Fruit fly (Drosophila melanogaster) whole organism, embryonic: ENCODE measurements around the gene osp.
A peak's percentile ranks its signal among the peaks of the same experiment; 100 is the strongest.

Experiments used
- CG10366 ChIP-seq: fragments of 200-800 bp; sonication (Bioruptor generic); IDR thresholded peaks from 2 replicates; pipeline ENCODE4 v1.3.6; 2022; ENCODE audit warnings: missing biosample characterization, missing genetic modification characterization
- CG10565 ChIP-seq: fragments of 200-800 bp; sonication (Bioruptor generic); optimal IDR thresholded peaks from 3 replicates; lab custom pipeline; 2016; ENCODE audit warnings: missing biosample characterization, mild to moderate bottlenecking, missing genetic modification characterization
- CG11696 ChIP-seq: fragments of 200-800 bp; sonication (Bioruptor generic); IDR thresholded peaks from 2 replicates; pipeline ENCODE4 v1.3.6; 2022; ENCODE audit warnings: missing biosample characterization, missing genetic modification characterization
- CG12236 ChIP-seq: fragments of 200-800 bp; sonication (Bioruptor generic); optimal IDR thresholded peaks from 2 replicates; lab custom pipeline; 2016; ENCODE audit warnings: missing biosample characterization, missing genetic modification characterization
- CG13424 ChIP-seq: fragments of 200-800 bp; sonication (Bioruptor generic); optimal IDR thresholded peaks from 2 replicates; lab custom pipeline; 2019; ENCODE audit warnings: missing biosample characterization, mild to moderate bottlenecking, missing genetic modification characterization, moderate library complexity
- CG15073 ChIP-seq: fragments of 200-800 bp; sonication (Bioruptor generic); optimal IDR thresholded peaks from 2 replicates; lab custom pipeline; 2016; ENCODE audit warnings: missing biosample characterization, missing genetic modification characterization
- CG15601 ChIP-seq: fragments of 200-800 bp; sonication (Bioruptor generic); optimal IDR thresholded peaks from 3 replicates; lab custom pipeline; 2019; ENCODE audit warnings: missing biosample characterization, mild to moderate bottlenecking, missing genetic modification characterization, moderate library complexity
- CG15696 ChIP-seq: fragments of 200-800 bp; sonication (Bioruptor generic); optimal IDR thresholded peaks from 2 replicates; lab custom pipeline; 2019; ENCODE audit warnings: missing biosample characterization, mild to moderate bottlenecking, missing genetic modification characterization, moderate library complexity
- CG17385 ChIP-seq: fragments of 200-800 bp; sonication (Bioruptor generic); optimal IDR thresholded peaks from 3 replicates; lab custom pipeline; 2018; ENCODE audit warnings: missing biosample characterization, mild to moderate bottlenecking, missing genetic modification characterization
- CG18619 ChIP-seq: fragments of 200-800 bp; sonication (Bioruptor generic); optimal IDR thresholded peaks from 3 replicates; lab custom pipeline; 2017; ENCODE audit warnings: missing biosample characterization, mild to moderate bottlenecking, missing genetic modification characterization
- CG31224 ChIP-seq: fragments of 200-800 bp; sonication (Bioruptor generic); IDR thresholded peaks from 2 replicates; pipeline ENCODE4 v1.3.6; 2022; ENCODE audit warnings: missing biosample characterization, missing genetic modification characterization
- CG3407 ChIP-seq: fragments of 200-800 bp; sonication (Bioruptor generic); optimal IDR thresholded peaks from 2 replicates; lab custom pipeline; 2018; ENCODE audit warnings: missing biosample characterization, mild to moderate bottlenecking, missing genetic modification characterization
- CG34224 ChIP-seq: fragments of 200-800 bp; sonication (Bioruptor generic); IDR thresholded peaks from 3 replicates; pipeline ENCODE4 v1.3.6; 2022; ENCODE audit warnings: missing biosample characterization, missing genetic modification characterization; ENCODE audit not compliant: partially characterized antibody
- CG3726 ChIP-seq: fragments of 200-800 bp; sonication (Bioruptor generic); IDR thresholded peaks from 3 replicates; pipeline ENCODE4, ENCODE4 v1.3.6; 2022; ENCODE audit warnings: missing biosample characterization, missing genetic modification characterization
- CG3847 ChIP-seq: fragments of 200-800 bp; sonication (Bioruptor generic); IDR thresholded peaks from 2 replicates; pipeline ENCODE4 v1.3.6; 2022; ENCODE audit warnings: missing biosample characterization, missing genetic modification characterization
- CG4360 ChIP-seq: fragments of 200-800 bp; sonication (Bioruptor generic); IDR thresholded peaks from 2 replicates; pipeline ENCODE4 v1.3.6; 2022; ENCODE audit warnings: missing biosample characterization, missing genetic modification characterization
- CG4404 ChIP-seq: fragments of 200-800 bp; sonication (Bioruptor generic); IDR thresholded peaks from 2 replicates; pipeline ENCODE4 v1.3.6; 2022; ENCODE audit warnings: missing biosample characterization, missing genetic modification characterization
- CG6254 ChIP-seq: fragments of 200-800 bp; sonication (Bioruptor generic); optimal IDR thresholded peaks from 3 replicates; lab custom pipeline; 2017; ENCODE audit warnings: mild to moderate bottlenecking, missing biosample characterization, missing genetic modification reagents, missing genetic modification characterization
- CG6272 ChIP-seq: fragments of 200-800 bp; sonication (Bioruptor generic); IDR thresholded peaks from 2 replicates; pipeline ENCODE4 v1.3.6; 2022; ENCODE audit warnings: missing biosample characterization, missing genetic modification characterization
- CG7987 ChIP-seq: fragments of 200-800 bp; sonication (Bioruptor generic); optimal IDR thresholded peaks from 2 replicates; lab custom pipeline; 2018; ENCODE audit warnings: missing biosample characterization, mild to moderate bottlenecking, missing genetic modification characterization, moderate library complexity
- CG9817 ChIP-seq: fragments of 200-800 bp; sonication (Bioruptor generic); optimal IDR thresholded peaks from 2 replicates; lab custom pipeline; 2018; ENCODE audit warnings: missing biosample characterization, mild to moderate bottlenecking, missing genetic modification characterization, moderate library complexity
- CkIIα-i1 ChIP-seq: fragments of 200-800 bp; sonication (Bioruptor generic); IDR thresholded peaks from 2 replicates; pipeline ENCODE4 v1.3.6; 2022; ENCODE audit warnings: missing biosample characterization, missing genetic modification characterization
- CoRest ChIP-seq: fragments of 200-800 bp; sonication (Bioruptor generic); optimal IDR thresholded peaks from 3 replicates; lab custom pipeline; 2018; ENCODE audit warnings: missing biosample characterization, mild to moderate bottlenecking, missing genetic modification characterization, moderate library complexity
- Dek ChIP-seq: fragments of 200-800 bp; sonication (Bioruptor generic); optimal IDR thresholded peaks from 3 replicates; lab custom pipeline; 2019; ENCODE audit warnings: missing biosample characterization, mild to moderate bottlenecking, missing genetic modification characterization, moderate library complexity
- ERR ChIP-seq: fragments of 200-800 bp; sonication (Bioruptor generic); optimal IDR thresholded peaks from 2 replicates; lab custom pipeline; 2016; ENCODE audit warnings: missing biosample characterization, missing genetic modification characterization
- GATAe ChIP-seq: fragments of 200-800 bp; sonication (Bioruptor generic); conservative IDR thresholded peaks from 2 replicates; pipeline ENCODE4 v1.3.6; 2022; ENCODE audit warnings: missing biosample characterization, missing genetic modification characterization
- Hmx ChIP-seq: fragments of 200-800 bp; sonication (Bioruptor generic); optimal IDR thresholded peaks from 2 replicates; lab custom pipeline; 2016; ENCODE audit warnings: missing biosample characterization, missing genetic modification characterization
- MTF-1 ChIP-seq: fragments of 200-800 bp; sonication (Bioruptor generic); optimal IDR thresholded peaks from 2 replicates; lab custom pipeline; 2018; ENCODE audit warnings: missing biosample characterization, mild to moderate bottlenecking, missing genetic modification characterization, borderline replicate concordance
- Mrtf ChIP-seq: fragments of 200-800 bp; sonication (Bioruptor generic); IDR thresholded peaks from 3 replicates; pipeline ENCODE4 v1.3.6; 2022; ENCODE audit warnings: missing biosample characterization, missing genetic modification characterization
- Oli ChIP-seq: fragments of 200-800 bp; sonication (Bioruptor generic); optimal IDR thresholded peaks from 2 replicates; lab custom pipeline; 2018; ENCODE audit warnings: missing biosample characterization, mild to moderate bottlenecking, missing genetic modification characterization, moderate library complexity
- PHDP ChIP-seq: fragments of 200-800 bp; sonication (Bioruptor generic); optimal IDR thresholded peaks from 3 replicates; lab custom pipeline; 2018; ENCODE audit warnings: missing biosample characterization, mild to moderate bottlenecking, missing genetic modification characterization, moderate library complexity
- chm ChIP-seq: fragments of 200-800 bp; sonication (Bioruptor generic); IDR thresholded peaks from 2 replicates; pipeline ENCODE4 v1.3.6; 2022; ENCODE audit warnings: missing biosample characterization, missing genetic modification characterization
- disco-r ChIP-seq: fragments of 200-800 bp; sonication (Bioruptor generic); optimal IDR thresholded peaks from 2 replicates; lab custom pipeline; 2016; ENCODE audit warnings: missing biosample characterization, missing genetic modification characterization
- ems ChIP-seq: fragments of 200-800 bp; sonication (Bioruptor generic); optimal IDR thresholded peaks from 3 replicates; lab custom pipeline; 2016; ENCODE audit warnings: missing biosample characterization, missing genetic modification characterization
- fd3F ChIP-seq: fragments of 200-800 bp; sonication (Bioruptor generic); optimal IDR thresholded peaks from 2 replicates; lab custom pipeline; 2018; ENCODE audit warnings: missing biosample characterization, mild to moderate bottlenecking, missing genetic modification characterization, moderate library complexity
- gt ChIP-seq: fragments of 200-800 bp; sonication (Bioruptor generic); IDR thresholded peaks from 2 replicates; pipeline ENCODE4 v1.3.6; 2022; ENCODE audit warnings: missing biosample characterization, missing genetic modification characterization
- jigr1 ChIP-seq: fragments of 200-800 bp; sonication (Bioruptor generic); IDR thresholded peaks from 3 replicates; pipeline ENCODE4 v1.3.6; 2022; ENCODE audit warnings: missing biosample characterization, missing genetic modification characterization
- jumu ChIP-seq: fragments of 200-800 bp; sonication (Bioruptor generic); optimal IDR thresholded peaks from 3 replicates; lab custom pipeline; 2016; ENCODE audit warnings: missing biosample characterization, missing genetic modification characterization
- ken ChIP-seq: fragments of 200-800 bp; sonication (Bioruptor generic); IDR thresholded peaks from 3 replicates; pipeline ENCODE4 v1.3.6; 2022; ENCODE audit warnings: missing biosample characterization, missing genetic modification characterization
- nerfin-1 ChIP-seq: fragments of 200-800 bp; sonication (Bioruptor generic); optimal IDR thresholded peaks from 3 replicates; lab custom pipeline; 2019; ENCODE audit warnings: missing biosample characterization, mild to moderate bottlenecking, missing genetic modification characterization, moderate library complexity
- nmo ChIP-seq: fragments of 200-800 bp; sonication (Bioruptor generic); optimal IDR thresholded peaks from 2 replicates; lab custom pipeline; 2018; ENCODE audit warnings: missing biosample characterization, mild to moderate bottlenecking, missing genetic modification characterization, moderate library complexity
- pnt ChIP-seq: fragments of 200-800 bp; sonication (Bioruptor generic); optimal IDR thresholded peaks from 3 replicates; lab custom pipeline; 2016; ENCODE audit warnings: missing biosample characterization, missing genetic modification characterization
- ranshi ChIP-seq: fragments of 200-800 bp; sonication (Bioruptor generic); IDR thresholded peaks from 2 replicates; pipeline ENCODE4 v1.3.6; 2022; ENCODE audit warnings: missing biosample characterization, missing genetic modification characterization
- ro ChIP-seq: fragments of 200-800 bp; sonication (Bioruptor generic); IDR thresholded peaks from 2 replicates; pipeline ENCODE4 v1.3.6; 2022; ENCODE audit warnings: missing biosample characterization, missing genetic modification characterization
- run ChIP-seq: fragments of 200-800 bp; sonication (Bioruptor generic); optimal IDR thresholded peaks from 3 replicates; lab custom pipeline; 2018; ENCODE audit warnings: missing biosample characterization, mild to moderate bottlenecking, missing genetic modification characterization
- so ChIP-seq: fragments of 200-800 bp; sonication (Bioruptor generic); IDR thresholded peaks from 3 replicates; pipeline ENCODE4 v1.3.6; 2022; ENCODE audit warnings: missing biosample characterization, missing genetic modification characterization
- tin ChIP-seq: fragments of 200-800 bp; sonication (Bioruptor generic); optimal IDR thresholded peaks from 3 replicates; lab custom pipeline; 2016; ENCODE audit warnings: missing biosample characterization, missing genetic modification characterization
- tup ChIP-seq: fragments of 200-800 bp; sonication (Bioruptor generic); optimal IDR thresholded peaks from 2 replicates; lab custom pipeline; 2016; ENCODE audit warnings: missing biosample characterization, mild to moderate bottlenecking, missing genetic modification characterization, moderate library complexity
- usp ChIP-seq: fragments of >200 bp; optimal IDR thresholded peaks from 2 replicates; lab custom pipeline; 2017; ENCODE audit warnings: missing biosample characterization, missing genetic modification characterization
- zfh1 ChIP-seq: fragments of 200-800 bp; sonication (Bioruptor generic); IDR thresholded peaks from 3 replicates; pipeline ENCODE4 v1.3.6; 2022; ENCODE audit warnings: missing biosample characterization, missing genetic modification characterization

osp gene

dm6 chr2L:14614897-14615602 is 74.1 kb downstream of the osp start, which contains the start of the genes Adh and Adhr (continued):
- TF ChIP-seq CG17385 (GFP tag; lab: Kevin White, UChicago) (peak; percentile 76), CG18619 (GFP tag; lab: Kevin White, UChicago) (peak; percentile 71), CG34224 (GFP tag; lab: Robert Waterston, UW) (no peak), Mrtf (GFP tag; lab: Robert Waterston, UW) (peak; percentile 67; the same call in 2 of the 3 replicates), chm (GFP tag; lab: Robert Waterston, UW) (no peak), Hmx (GFP tag; lab: Kevin White, UChicago) (peak; percentile 55), tup (GFP tag; lab: Kevin White, UChicago) (no peak), CG6272 (GFP tag; lab: Robert Waterston, UW) (no peak), ken (no peak), pnt (GFP tag; lab: Kevin White, UChicago) (peak; percentile 45), jumu (GFP tag; lab: Kevin White, UChicago) (peak; percentile 19), PHDP (peak; percentile 89), CkIIα-i1 (GFP tag; lab: Robert Waterston, UW) (no peak), CG10565 (GFP tag; lab: Kevin White, UChicago) (no peak), CG15073 (GFP tag; lab: Kevin White, UChicago) (no peak), disco-r (GFP tag; lab: Kevin White, UChicago) (peak; percentile 31), CG6254 (GFP tag; lab: Kevin White, UChicago) (peak; percentile 52), tin (GFP tag; lab: Kevin White, UChicago) (peak; percentile 44), CG15696 (tag; lab: Kevin White, UChicago) (peak; percentile 48), ranshi (GFP tag; lab: Robert Waterston, UW) (peak; percentile 42; the same call in 1 of the 2 replicates), CG3726 (GFP tag; lab: Robert Waterston, UW) (no peak), Dek (tag; lab: Kevin White, UChicago) (peak; percentile 78), ERR (peak; percentile 94), CG4404 (GFP tag; lab: Robert Waterston, UW) (peak; percentile 46; the same call in 1 of the 2 replicates), CG9817 (peak; percentile 68), GATAe (peak; percentile 38; the same call in 1 of the 2 replicates), run (no peak), zfh1 (GFP tag; lab: Robert Waterston, UW) (peak; percentile 69; the same call in 1 of the 3 replicates), so (GFP tag; lab: Robert Waterston, UW) (peak; percentile 73; the same call in 1 of the 3 replicates), jigr1 (GFP tag; lab: Robert Waterston, UW) (peak; percentile 36; the same call in 1 of the 3 replicates), ro (GFP tag; lab: Robert Waterston, UW) (no peak; the same call in 1 of the 2 replicates), nerfin-1 (peak; percentile 61), CG3407 (GFP tag; lab: Kevin White, UChicago) (peak; percentile 46), CG15601 (peak; percentile 4), Oli (tag; lab: Kevin White, UChicago) (peak; percentile 81), CG4360 (GFP tag; lab: Robert Waterston, UW) (no peak), CG13424 (tag; lab: Kevin White, UChicago) (peak; percentile 86), CG7987 (GFP tag; lab: Kevin White, UChicago) (no peak), MTF-1 (GFP tag; lab: Kevin White, UChicago) (no peak), CG3847 (GFP tag; lab: Robert Waterston, UW) (peak; percentile 58; the same call in 1 of the 2 replicates), gt (no peak), CoRest (tag; lab: Kevin White, UChicago) (peak; percentile 89), CG10366 (GFP tag; lab: Robert Waterston, UW) (peak; percentile 58), ems (peak; percentile 18), fd3F (GFP tag; lab: Kevin White, UChicago) (peak; percentile 69), nmo (peak; percentile 82), CG11696 (GFP tag; lab: Robert Waterston, UW) (no peak), usp (no peak), CG12236 (GFP tag; lab: Kevin White, UChicago) (peak; percentile 53), CG31224 (GFP tag; lab: Robert Waterston, UW) (peak; percentile 62)
